Fruit fly (Drosophila melanogaster) whole organism, embryonic: ENCODE measurements around the gene Abi.

Experiments
- Abd-B ChIP-seq: fragments of 200-800 bp; sonication (Bioruptor generic); optimal IDR thresholded peaks from 2 replicates; lab custom pipeline; 2018; ENCODE audit warnings: missing biosample characterization, mild to moderate bottlenecking, missing genetic modification characterization, moderate library complexity
- B-H2 ChIP-seq: fragments of 200-800 bp; sonication (Bioruptor generic); optimal IDR thresholded peaks from 2 replicates; lab custom pipeline; 2018; ENCODE audit warnings: missing biosample characterization, mild to moderate bottlenecking, missing genetic modification characterization
- CG10147 ChIP-seq: fragments of 200-800 bp; sonication (Bioruptor generic); optimal IDR thresholded peaks from 2 replicates; lab custom pipeline; 2019; ENCODE audit warnings: missing biosample characterization, mild to moderate bottlenecking, missing genetic modification characterization, moderate library complexity
- CG10654 ChIP-seq: fragments of 200-800 bp; sonication (Bioruptor generic); optimal IDR thresholded peaks from 2 replicates; lab custom pipeline; 2016; ENCODE audit warnings: missing biosample characterization, missing genetic modification characterization
- CG13424 ChIP-seq: fragments of 200-800 bp; sonication (Bioruptor generic); optimal IDR thresholded peaks from 2 replicates; lab custom pipeline; 2019; ENCODE audit warnings: missing biosample characterization, mild to moderate bottlenecking, missing genetic modification characterization, moderate library complexity
- CG1529 ChIP-seq: fragments of 200-800 bp; sonication (Bioruptor generic); optimal IDR thresholded peaks from 3 replicates; lab custom pipeline; 2018; ENCODE audit warnings: missing biosample characterization, missing genetic modification characterization
- CG16813 ChIP-seq: fragments of 200-800 bp; sonication (Bioruptor generic); IDR thresholded peaks from 3 replicates; pipeline ENCODE4 v1.3.6; 2022; ENCODE audit warnings: missing biosample characterization, missing genetic modification characterization; ENCODE audit not compliant: partially characterized antibody
- CG16815 ChIP-seq: fragments of 200-800 bp; sonication (Bioruptor generic); optimal IDR thresholded peaks from 3 replicates; lab custom pipeline; 2017; ENCODE audit warnings: missing biosample characterization, mild to moderate bottlenecking, missing genetic modification characterization
- CG17186 ChIP-seq: fragments of 200-800 bp; sonication (Bioruptor generic); optimal IDR thresholded peaks from 3 replicates; lab custom pipeline; 2017; ENCODE audit warnings: missing biosample characterization, missing genetic modification reagents, missing genetic modification characterization
- CG17912 ChIP-seq: fragments of 200-800 bp; sonication (Bioruptor generic); optimal IDR thresholded peaks from 2 replicates; lab custom pipeline; 2018; ENCODE audit warnings: missing biosample characterization, mild to moderate bottlenecking, missing genetic modification characterization
- CG18011 ChIP-seq: fragments of 200-800 bp; sonication (Bioruptor generic); optimal IDR thresholded peaks from 2 replicates; lab custom pipeline; 2017; ENCODE audit warnings: missing biosample characterization, missing genetic modification characterization, mild to moderate bottlenecking, moderate library complexity, missing genotype
- CG2116 ChIP-seq: fragments of 200-800 bp; sonication (Bioruptor generic); optimal IDR thresholded peaks from 3 replicates; lab custom pipeline; 2018; ENCODE audit warnings: missing biosample characterization, mild to moderate bottlenecking, missing genetic modification characterization
- CG3281 ChIP-seq: fragments of 200-800 bp; sonication (Bioruptor generic); optimal IDR thresholded peaks from 3 replicates; lab custom pipeline; 2017; ENCODE audit warnings: missing biosample characterization, mild to moderate bottlenecking, missing genetic modification characterization
- CG4424 ChIP-seq: fragments of 200-800 bp; sonication (Bioruptor generic); optimal IDR thresholded peaks from 3 replicates; lab custom pipeline; 2016; ENCODE audit warnings: missing biosample characterization, missing genetic modification characterization
- CG6272 ChIP-seq: fragments of 200-800 bp; sonication (Bioruptor generic); IDR thresholded peaks from 2 replicates; pipeline ENCODE4 v1.3.6; 2022; ENCODE audit warnings: missing biosample characterization, missing genetic modification characterization
- CG6791 ChIP-seq: fragments of 200-800 bp; sonication (Bioruptor generic); IDR thresholded peaks from 3 replicates; pipeline ENCODE4 v1.3.6; 2022; ENCODE audit warnings: missing biosample characterization, missing genetic modification characterization; ENCODE audit not compliant: partially characterized antibody
- CG6854 ChIP-seq: fragments of 200-800 bp; sonication (Bioruptor generic); optimal IDR thresholded peaks from 3 replicates; lab custom pipeline; 2017; ENCODE audit warnings: missing biosample characterization, mild to moderate bottlenecking, missing genetic modification characterization
- CG7786 ChIP-seq: fragments of 200-800 bp; sonication (Bioruptor generic); optimal IDR thresholded peaks from 2 replicates; lab custom pipeline; 2016; ENCODE audit warnings: missing biosample characterization, missing genetic modification characterization
- HLH54F ChIP-seq: fragments of 200-800 bp; sonication (Bioruptor generic); optimal IDR thresholded peaks from 3 replicates; lab custom pipeline; 2016; ENCODE audit warnings: missing biosample characterization, missing genetic modification characterization
- Hand ChIP-seq: fragments of 200-800 bp; sonication (Bioruptor generic); optimal IDR thresholded peaks from 2 replicates; lab custom pipeline; 2017; ENCODE audit warnings: mild to moderate bottlenecking, missing biosample characterization, missing genetic modification reagents, missing genetic modification characterization
- NC2β ChIP-seq: fragments of 200-800 bp; sonication (Bioruptor generic); optimal IDR thresholded peaks from 2 replicates; lab custom pipeline; 2016; ENCODE audit warnings: missing biosample characterization, missing genetic modification characterization
- NK7.1 ChIP-seq: fragments of 200-800 bp; sonication (Bioruptor generic); optimal IDR thresholded peaks from 3 replicates; lab custom pipeline; 2016; ENCODE audit warnings: missing biosample characterization, missing genetic modification characterization
- Rfx ChIP-seq: fragments of 200-800 bp; sonication (Bioruptor generic); IDR thresholded peaks from 2 replicates; pipeline ENCODE4 v1.3.6; 2022; ENCODE audit warnings: missing biosample characterization, missing genetic modification characterization
- Sry-δ ChIP-seq: fragments of 200-800 bp; sonication (Bioruptor generic); optimal IDR thresholded peaks from 2 replicates; lab custom pipeline; 2016; ENCODE audit warnings: missing biosample characterization, missing genetic modification characterization
- Stat92E ChIP-seq, 3 experiments: fragments of >200 bp in 2 of 3; fragments of 200-800 bp in 1 of 3; sonication (Bioruptor generic) in 1 of 3; optimal IDR thresholded peaks; 2 replicates each; lab custom pipeline; 2017 to 2019; ENCODE audit warnings: missing biosample characterization in 3 of 3, missing genetic modification characterization in 3 of 3, mild to moderate bottlenecking in 1 of 3, moderate library complexity in 1 of 3
- Tbp ChIP-seq: fragments of >200 bp; optimal IDR thresholded peaks from 2 replicates; lab custom pipeline; 2018; ENCODE audit warnings: missing biosample characterization, missing genetic modification characterization
- Xrp1 ChIP-seq: fragments of 200-800 bp; sonication (Bioruptor generic); IDR thresholded peaks from 2 replicates; pipeline ENCODE4 v1.3.6; 2022; ENCODE audit warnings: missing biosample characterization, missing genetic modification characterization
- aop ChIP-seq: fragments of 200-800 bp; sonication (Bioruptor generic); IDR thresholded peaks from 2 replicates; pipeline ENCODE4 v1.3.6; 2022; ENCODE audit warnings: missing biosample characterization, missing genetic modification characterization
- az2 ChIP-seq: fragments of 200-800 bp; sonication (Bioruptor generic); optimal IDR thresholded peaks from 3 replicates; lab custom pipeline; 2016; ENCODE audit warnings: missing biosample characterization, missing genetic modification characterization
- crp ChIP-seq, 2 experiments: fragments of 200-800 bp; sonication (Bioruptor generic); optimal IDR thresholded peaks; 2 replicates in 1 of 2; 3 replicates in 1 of 2; lab custom pipeline; 2017; ENCODE audit warnings: missing biosample characterization in 2 of 2, missing genetic modification characterization in 2 of 2, mild to moderate bottlenecking in 1 of 2, moderate library complexity in 1 of 2
- dmrt11E ChIP-seq: fragments of 200-800 bp; sonication (Bioruptor generic); optimal IDR thresholded peaks from 3 replicates; lab custom pipeline; 2018; ENCODE audit warnings: missing biosample characterization, mild to moderate bottlenecking, missing genetic modification characterization, moderate library complexity
- dmrt99B ChIP-seq: fragments of 200-800 bp; sonication (Bioruptor generic); optimal IDR thresholded peaks from 2 replicates; lab custom pipeline; 2018; ENCODE audit warnings: missing biosample characterization, mild to moderate bottlenecking, missing genetic modification characterization, moderate library complexity
- grau ChIP-seq: fragments of 200-800 bp; optimal IDR thresholded peaks from 3 replicates; lab custom pipeline; 2019; ENCODE audit warnings: missing biosample characterization, mild to moderate bottlenecking, missing genetic modification characterization, moderate library complexity
- gsb-n ChIP-seq: fragments of 200-800 bp; sonication (Bioruptor generic); optimal IDR thresholded peaks from 3 replicates; lab custom pipeline; 2018; ENCODE audit warnings: missing biosample characterization, mild to moderate bottlenecking, missing genetic modification characterization
- gt ChIP-seq: fragments of 200-800 bp; sonication (Bioruptor generic); IDR thresholded peaks from 2 replicates; pipeline ENCODE4 v1.3.6; 2022; ENCODE audit warnings: missing biosample characterization, missing genetic modification characterization
- ham ChIP-seq: fragments of 200-800 bp; sonication (Bioruptor generic); IDR thresholded peaks from 2 replicates; pipeline ENCODE4 v1.3.6; 2022; ENCODE audit warnings: missing biosample characterization, missing genetic modification characterization
- hb ChIP-seq: fragments of 200-800 bp; sonication (Bioruptor generic); IDR thresholded peaks from 3 replicates; pipeline ENCODE4 v1.3.6; 2022; ENCODE audit warnings: missing biosample characterization, missing genetic modification characterization; ENCODE audit not compliant: partially characterized antibody
- kah ChIP-seq: fragments of 200-800 bp; sonication (Bioruptor generic); optimal IDR thresholded peaks from 2 replicates; lab custom pipeline; 2018; ENCODE audit warnings: missing biosample characterization, mild to moderate bottlenecking, missing genetic modification characterization
- lov ChIP-seq, 2 experiments: fragments of 200-800 bp in 1 of 2; fragments of >200 bp in 1 of 2; sonication (Bioruptor generic) in 1 of 2; IDR thresholded peaks in 1 of 2; optimal IDR thresholded peaks in 1 of 2; 2 replicates in 1 of 2; 3 replicates in 1 of 2; pipeline versions ENCODE4 v1.3.6 to Lab custom; 2017 to 2022; ENCODE audit warnings: missing biosample characterization in 1 of 2, missing genetic modification characterization in 1 of 2
- luna ChIP-seq: fragments of 200-800 bp; sonication (Bioruptor generic); optimal IDR thresholded peaks from 2 replicates; lab custom pipeline; 2016; ENCODE audit warnings: missing biosample characterization, missing genetic modification characterization
- maf-S ChIP-seq: fragments of 200-800 bp; sonication (Bioruptor generic); optimal IDR thresholded peaks from 2 replicates; lab custom pipeline; 2016; ENCODE audit warnings: missing biosample characterization, missing genetic modification characterization
- run ChIP-seq: fragments of 200-800 bp; sonication (Bioruptor generic); optimal IDR thresholded peaks from 3 replicates; lab custom pipeline; 2018; ENCODE audit warnings: missing biosample characterization, mild to moderate bottlenecking, missing genetic modification characterization
- sens ChIP-seq: fragments of 200-800 bp; sonication (Bioruptor generic); peaks from one replicate; lab custom pipeline; 2016; ENCODE audit warnings: missing biosample characterization, missing genetic modification characterization
- unc-4 ChIP-seq: fragments of 200-800 bp; sonication (Bioruptor generic); IDR thresholded peaks from 2 replicates; pipeline ENCODE4 v1.3.6; 2022; ENCODE audit warnings: missing biosample characterization, missing genetic modification characterization; ENCODE audit not compliant: partially characterized antibody
- unpg ChIP-seq: fragments of 200-800 bp; sonication (Bioruptor generic); optimal IDR thresholded peaks from 3 replicates; lab custom pipeline; 2018; ENCODE audit warnings: missing biosample characterization, mild to moderate bottlenecking, missing genetic modification characterization, moderate library complexity
- vnd ChIP-seq: fragments of 200-800 bp; sonication (Bioruptor generic); IDR thresholded peaks from 3 replicates; pipeline ENCODE4 v1.3.6; 2022; ENCODE audit warnings: missing biosample characterization, missing genetic modification characterization; ENCODE audit not compliant: partially characterized antibody
- z ChIP-seq: fragments of 200-800 bp; sonication (Bioruptor generic); IDR thresholded peaks from 3 replicates; pipeline ENCODE4 v1.3.6; 2022; ENCODE audit warnings: missing biosample characterization, missing genetic modification characterization
- zen2 ChIP-seq: fragments of 200-800 bp; sonication (Bioruptor generic); IDR thresholded peaks from 3 replicates; pipeline ENCODE4 v1.3.6; 2022; ENCODE audit warnings: missing biosample characterization, missing genetic modification characterization; ENCODE audit not compliant: partially characterized antibody

The Abi gene

dm6 chr3R:14125479-14126121, 3.4 kb upstream of the Abi start, which contains the start of the genes 140up and Polr2B:
Gene 140up, minus strand, starts transcription at chr3R:14125548.
Gene Polr2B, plus strand, starts transcription at chr3R:14125791.
- TF ChIP-seq grau (tag; lab: Kevin White, UChicago), result peak; percentile 94
- peak; percentile 92 for TF ChIP-seq unpg
- peak; percentile 93 for TF ChIP-seq CG6272 (GFP tag; lab: Robert Waterston, UW)
- no peak for TF ChIP-seq Stat92E (GFP tag; optimal IDR thresholded peaks at IDR 0.05; lab: Kevin White, UChicago)
- no peak for TF ChIP-seq zen2 (GFP tag; lab: Robert Waterston, UW)
- no peak for TF ChIP-seq CG6791
- no peak for TF ChIP-seq vnd (GFP tag; lab: Robert Waterston, UW)
- TF ChIP-seq gt (GFP tag; lab: Robert Waterston, UW), result peak; percentile 78
- TF ChIP-seq az2 (GFP tag; lab: Kevin White, UChicago), result peak; percentile 95
- peak; percentile 95 for TF ChIP-seq sens
- peak; percentile 95 for TF ChIP-seq CG13424 (tag; lab: Kevin White, UChicago)
- TF ChIP-seq HLH54F, result peak; percentile 83
- no peak for TF ChIP-seq luna (GFP tag; lab: Kevin White, UChicago)
- TF ChIP-seq CG10147 (GFP tag; lab: Kevin White, UChicago), result peak; percentile 88
- TF ChIP-seq kah (GFP tag; lab: Kevin White, UChicago), result peak; percentile 76
- peak; percentile 61 for TF ChIP-seq CG6854 (GFP tag; lab: Kevin White, UChicago)
- peak; percentile 91 for TF ChIP-seq CG16815 (GFP tag; lab: Kevin White, UChicago)
- peak; percentile 92 for TF ChIP-seq CG3281
- TF ChIP-seq dmrt99B (tag; lab: Kevin White, UChicago), result peak; percentile 90
- TF ChIP-seq CG4424 (GFP tag; lab: Kevin White, UChicago), result peak; percentile 94
- peak; percentile 92 for TF ChIP-seq dmrt11E (tag; lab: Kevin White, UChicago)
- TF ChIP-seq z (GFP tag; lab: Robert Waterston, UW), result no peak
- no peak for TF ChIP-seq lov (optimal IDR thresholded peaks at IDR 0.05; lab: Kevin White, UChicago)
- TF ChIP-seq lov (GFP tag; IDR thresholded peaks at IDR 0.05; lab: Robert Waterston, UW), result peak; percentile 78; the same call in 1 of the 3 replicates
- TF ChIP-seq Tbp (GFP tag; lab: Kevin White, UChicago), result no peak
- peak; percentile 52 to 91 for TF ChIP-seq crp (GFP tag; optimal IDR thresholded peaks at IDR 0.05; lab: Kevin White, UChicago)
- TF ChIP-seq CG2116 (GFP tag; lab: Kevin White, UChicago), result peak; percentile 76
- peak; percentile 63 for TF ChIP-seq run
- peak; percentile 60 for TF ChIP-seq NC2β (GFP tag; lab: Kevin White, UChicago)
- TF ChIP-seq Xrp1, result peak; percentile 97
- peak; percentile 12 for TF ChIP-seq CG17186
- peak; percentile 72 for TF ChIP-seq Hand (GFP tag; lab: Kevin White, UChicago)
- TF ChIP-seq CG16813, result no peak
- peak; percentile 95 for TF ChIP-seq B-H2 (GFP tag; lab: Kevin White, UChicago)
- TF ChIP-seq aop (GFP tag; lab: Robert Waterston, UW), result no peak
- peak; percentile 36 for TF ChIP-seq NK7.1 (GFP tag; lab: Kevin White, UChicago)
- TF ChIP-seq CG17912 (GFP tag; lab: Kevin White, UChicago), result peak; percentile 74
- peak; percentile 83 for TF ChIP-seq CG18011 (GFP tag; lab: Kevin White, UChicago)
- peak; percentile 34 for TF ChIP-seq Sry-δ (GFP tag; lab: Kevin White, UChicago)
- peak; percentile 79 for TF ChIP-seq ham (GFP tag; lab: Robert Waterston, UW)
- peak; percentile 96 for TF ChIP-seq Rfx
- TF ChIP-seq Abd-B, result peak; percentile 95
- TF ChIP-seq unc-4 (GFP tag; lab: Robert Waterston, UW), result no peak
- TF ChIP-seq CG7786 (GFP tag; lab: Kevin White, UChicago), result peak; percentile 77
- TF ChIP-seq CG1529 (GFP tag; lab: Kevin White, UChicago), result peak; percentile 81
- peak; percentile 92 for TF ChIP-seq gsb-n (tag; lab: Kevin White, UChicago)
- TF ChIP-seq CG10654, result peak; percentile 94
- TF ChIP-seq maf-S, result peak; percentile 75
- no peak for TF ChIP-seq hb
